Worm (Caenorhabditis elegans) whole organism, L2 larva: ENCODE data around the gene F01D4.8.

Experiments
- C34F6.9 ChIP-seq: fragments of 150-350 bp; optimal IDR thresholded peaks from 2 replicates; lab custom pipeline; 2014; ENCODE audit warnings: missing biosample characterization, missing genetic modification characterization
- F13H6.1 ChIP-seq: sonication (generic microtip); optimal IDR thresholded peaks from 2 replicates; lab custom pipeline; 2016; ENCODE audit warnings: missing genetic modification characterization, missing compliant biosample characterization
- R02D3.7 ChIP-seq: fragments of 150-350 bp; optimal IDR thresholded peaks from 2 replicates; lab custom pipeline; 2014; ENCODE audit warnings: missing biosample characterization, missing genetic modification characterization
- Y55F3AM.14 ChIP-seq: fragments of 200-800 bp; sonication (Bioruptor generic); optimal IDR thresholded peaks from 2 replicates; lab custom pipeline; 2018; ENCODE audit warnings: mild to moderate bottlenecking, missing genetic modification characterization, missing compliant biosample characterization
- ZK546.5 ChIP-seq: sonication (generic microtip); optimal IDR thresholded peaks from 2 replicates; lab custom pipeline; 2017; ENCODE audit warnings: missing biosample characterization, missing genetic modification characterization
- alr-1 ChIP-seq: fragments of 150-350 bp; optimal IDR thresholded peaks from 2 replicates; lab custom pipeline; 2014; ENCODE audit warnings: missing biosample characterization, missing genetic modification characterization
- aly-2 ChIP-seq: fragments of 150-350 bp; optimal IDR thresholded peaks from 2 replicates; lab custom pipeline; 2014; ENCODE audit warnings: missing biosample characterization, missing genetic modification characterization
- ama-1 ChIP-seq: fragments of 150-350 bp; optimal IDR thresholded peaks from 2 replicates; lab custom pipeline; 2018; ENCODE audit warnings: inconsistent platforms
- blmp-1 ChIP-seq: sonication (generic microtip); optimal IDR thresholded peaks from 2 replicates; lab custom pipeline; 2017; ENCODE audit warnings: missing genetic modification characterization, mild to moderate bottlenecking, missing compliant biosample characterization, antibody characterized with exemption, moderate library complexity; ENCODE audit not compliant: insufficient read depth
- ceh-16 ChIP-seq: fragments of 150-350 bp; optimal IDR thresholded peaks from 2 replicates; lab custom pipeline; 2014; ENCODE audit warnings: missing biosample characterization, missing genetic modification characterization
- ceh-82 ChIP-seq: fragments of 150-350 bp; optimal IDR thresholded peaks from 2 replicates; lab custom pipeline; 2014; ENCODE audit warnings: missing biosample characterization, missing genetic modification characterization
- crh-2 ChIP-seq: sonication (generic microtip); optimal IDR thresholded peaks from 2 replicates; lab custom pipeline; 2017; ENCODE audit warnings: missing biosample characterization, missing genetic modification characterization
- dmd-4 ChIP-seq: sonication (generic microtip); optimal IDR thresholded peaks from 2 replicates; lab custom pipeline; 2017; ENCODE audit warnings: missing biosample characterization, missing genetic modification characterization
- egl-27 ChIP-seq: sonication (generic microtip); optimal IDR thresholded peaks from 3 replicates; lab custom pipeline; 2017; ENCODE audit warnings: missing biosample characterization, missing genetic modification reagents, missing genetic modification characterization
- elt-1 ChIP-seq: fragments of 150-350 bp; optimal IDR thresholded peaks from 2 replicates; lab custom pipeline; 2014; ENCODE audit warnings: missing biosample characterization, missing genetic modification characterization
- elt-3 ChIP-seq: sonication (generic microtip); optimal IDR thresholded peaks from 2 replicates; lab custom pipeline; 2017; ENCODE audit warnings: missing biosample characterization, missing genetic modification characterization
- fos-1 ChIP-seq: fragments of 150-350 bp; optimal IDR thresholded peaks from 2 replicates; lab custom pipeline; 2014; ENCODE audit warnings: missing biosample characterization, missing genetic modification characterization
- gmeb-1 ChIP-seq: fragments of 150-350 bp; optimal IDR thresholded peaks from 2 replicates; lab custom pipeline; 2014; ENCODE audit warnings: missing biosample characterization, missing genetic modification characterization
- lin-11 ChIP-seq: fragments of 150-350 bp; sonication (generic microtip); optimal IDR thresholded peaks from 2 replicates; lab custom pipeline; 2014; ENCODE audit warnings: missing biosample characterization, missing genetic modification characterization, inconsistent platforms, mixed read lengths
- lin-13 ChIP-seq: fragments of 150-350 bp; optimal IDR thresholded peaks from 2 replicates; lab custom pipeline; 2014; ENCODE audit warnings: missing biosample characterization, missing genetic modification reagents, missing genetic modification characterization
- lin-39 ChIP-seq: fragments of 150-350 bp; optimal IDR thresholded peaks from 2 replicates; lab custom pipeline; 2014; ENCODE audit warnings: missing biosample characterization, missing genetic modification reagents, missing genetic modification characterization
- lsy-2 ChIP-seq, 2 experiments: fragments of 150-350 bp in 1 of 2; sonication (generic microtip) in 1 of 2; optimal IDR thresholded peaks; 2 replicates each; lab custom pipeline; 2014 to 2017; ENCODE audit warnings: missing biosample characterization in 2 of 2, missing genetic modification characterization in 2 of 2
- mab-5 ChIP-seq: fragments of 150-350 bp; optimal IDR thresholded peaks from 2 replicates; lab custom pipeline; 2014; ENCODE audit warnings: missing biosample characterization, missing genetic modification characterization
- mbf-1 ChIP-seq: sonication (generic microtip); optimal IDR thresholded peaks from 2 replicates; lab custom pipeline; 2017; ENCODE audit warnings: missing biosample characterization, missing genetic modification characterization
- mdl-1 ChIP-seq, 2 experiments: fragments of 150-350 bp in 1 of 2; sonication (generic microtip) in 1 of 2; optimal IDR thresholded peaks; 2 replicates each; lab custom pipeline; 2017; ENCODE audit warnings: missing biosample characterization in 2 of 2, missing genetic modification characterization in 2 of 2
- nhr-10 ChIP-seq: sonication (generic microtip); optimal IDR thresholded peaks from 2 replicates; lab custom pipeline; 2017; ENCODE audit warnings: missing biosample characterization, missing genetic modification characterization
- nhr-11 ChIP-seq: fragments of 150-350 bp; optimal IDR thresholded peaks from 2 replicates; lab custom pipeline; 2014; ENCODE audit warnings: missing biosample characterization, missing genetic modification characterization
- nhr-12 ChIP-seq: fragments of 150-350 bp; optimal IDR thresholded peaks from 2 replicates; lab custom pipeline; 2014; ENCODE audit warnings: missing biosample characterization, missing genetic modification characterization
- nhr-129 ChIP-seq: fragments of 150-350 bp; optimal IDR thresholded peaks from 2 replicates; lab custom pipeline; 2014; ENCODE audit warnings: missing biosample characterization, missing genetic modification characterization
- nhr-21 ChIP-seq: fragments of 150-350 bp; optimal IDR thresholded peaks from 2 replicates; lab custom pipeline; 2014; ENCODE audit warnings: missing biosample characterization, missing genetic modification characterization
- nhr-23 ChIP-seq: fragments of 150-350 bp; optimal IDR thresholded peaks from 2 replicates; lab custom pipeline; 2014; ENCODE audit warnings: missing biosample characterization, missing genetic modification reagents, missing genetic modification characterization
- nhr-237 ChIP-seq: fragments of 150-350 bp; optimal IDR thresholded peaks from 2 replicates; lab custom pipeline; 2014; ENCODE audit warnings: missing biosample characterization, missing genetic modification characterization
- nhr-25 ChIP-seq: fragments of 150-350 bp; sonication (generic microtip); optimal IDR thresholded peaks from 3 replicates; lab custom pipeline; 2014; ENCODE audit warnings: missing biosample characterization, missing genetic modification characterization
- nhr-6 ChIP-seq: fragments of 150-350 bp; optimal IDR thresholded peaks from 2 replicates; lab custom pipeline; 2014; ENCODE audit warnings: missing biosample characterization, missing genetic modification characterization
- nhr-77 ChIP-seq: fragments of 150-350 bp; optimal IDR thresholded peaks from 2 replicates; lab custom pipeline; 2014; ENCODE audit warnings: missing biosample characterization, missing genetic modification characterization
- peb-1 ChIP-seq: fragments of 150-350 bp; optimal IDR thresholded peaks from 2 replicates; lab custom pipeline; 2014; ENCODE audit warnings: missing biosample characterization, missing genetic modification characterization
- sem-4 ChIP-seq: fragments of 150-350 bp; optimal IDR thresholded peaks from 2 replicates; lab custom pipeline; 2014; ENCODE audit warnings: missing biosample characterization, missing genetic modification reagents, missing genetic modification characterization
- skn-1 ChIP-seq: sonication (generic microtip); optimal IDR thresholded peaks from 2 replicates; lab custom pipeline; 2017; ENCODE audit warnings: missing biosample characterization, missing genetic modification characterization
- sma-3 ChIP-seq: sonication (generic microtip); optimal IDR thresholded peaks from 2 replicates; lab custom pipeline; 2016; ENCODE audit warnings: missing genetic modification reagents, missing genetic modification characterization, missing compliant biosample characterization
- sma-9 ChIP-seq, 2 experiments: fragments of 150-350 bp in 1 of 2; sonication (generic microtip) in 1 of 2; optimal IDR thresholded peaks; 2 replicates each; lab custom pipeline; 2014 to 2016; ENCODE audit warnings: missing genetic modification characterization in 2 of 2, mild to moderate bottlenecking in 1 of 2, missing biosample characterization in 1 of 2, missing compliant biosample characterization in 1 of 2, missing genetic modification reagents in 1 of 2, moderate library complexity in 1 of 2
- snpc-4 ChIP-seq: fragments of 150-350 bp; optimal IDR thresholded peaks from 2 replicates; lab custom pipeline; 2014; ENCODE audit warnings: missing biosample characterization, missing genetic modification characterization
- unc-39 ChIP-seq: fragments of 150-350 bp; optimal IDR thresholded peaks from 2 replicates; lab custom pipeline; 2014; ENCODE audit warnings: missing biosample characterization, missing genetic modification characterization
- unc-55 ChIP-seq: fragments of 150-350 bp; sonication (generic microtip); optimal IDR thresholded peaks from 3 replicates; lab custom pipeline; 2014; ENCODE audit warnings: missing biosample characterization, missing genetic modification reagents, missing genetic modification characterization
- unc-62 ChIP-seq: fragments of 150-350 bp; optimal IDR thresholded peaks from 2 replicates; lab custom pipeline; 2014; ENCODE audit warnings: missing biosample characterization, missing genetic modification reagents, missing genetic modification characterization
- zag-1 ChIP-seq: fragments of 150-350 bp; optimal IDR thresholded peaks from 2 replicates; lab custom pipeline; 2014; ENCODE audit warnings: missing biosample characterization, missing genetic modification characterization
- ztf-1 ChIP-seq: fragments of 200-800 bp; sonication (Bioruptor generic); conservative IDR thresholded peaks from 2 replicates; pipeline ENCODE4 v1.3.6; 2022; ENCODE audit warnings: missing genetic modification characterization, missing compliant biosample characterization
- ztf-11 ChIP-seq: sonication (generic microtip); optimal IDR thresholded peaks from 2 replicates; lab custom pipeline; 2017; ENCODE audit warnings: missing biosample characterization, missing genetic modification characterization
- ztf-4 ChIP-seq: fragments of 150-350 bp; optimal IDR thresholded peaks from 2 replicates; lab custom pipeline; 2014; ENCODE audit warnings: missing biosample characterization, missing genetic modification characterization

Gene F01D4.8

DNA sequence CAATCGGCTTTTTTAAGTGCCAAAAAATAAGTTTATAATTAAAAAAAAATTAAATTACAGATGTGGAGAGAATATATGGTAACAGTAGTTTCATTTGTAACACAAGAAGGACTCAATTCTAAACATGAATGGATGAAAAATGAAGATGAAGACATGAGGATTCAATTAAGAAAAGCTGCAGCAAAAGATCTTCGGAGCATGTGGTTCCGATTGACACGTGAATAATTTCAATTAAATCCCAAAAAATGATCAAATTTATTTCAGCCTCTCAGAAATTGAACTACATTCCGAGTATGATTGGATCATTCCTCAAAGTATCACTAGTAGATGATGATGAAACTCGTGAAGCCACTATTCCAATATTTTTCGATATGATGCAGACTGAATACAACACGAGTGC, 36.5 kb upstream of the F01D4.8 start:
- TF ChIP-seq sma-9 (GFP tag; optimal IDR thresholded peaks at IDR 0.05; lab: Kevin White, UChicago): no peak
- no peak for TF ChIP-seq sma-9 (tag; optimal IDR thresholded peaks at IDR 0.05; lab: Kevin White, UChicago)
- no peak for TF ChIP-seq egl-27 (tag; lab: Kevin White, UChicago)
- no peak for TF ChIP-seq F13H6.1 (tag; lab: Kevin White, UChicago)
- no peak for TF ChIP-seq gmeb-1 (tag; lab: Kevin White, UChicago)
- no peak for TF ChIP-seq lin-13 (GFP tag; lab: Kevin White, UChicago)
- no peak for TF ChIP-seq blmp-1 (tag; lab: Kevin White, UChicago)
- no peak for TF ChIP-seq nhr-77 (tag; lab: Kevin White, UChicago)
- no peak for TF ChIP-seq lin-39 (tag; lab: Kevin White, UChicago)
- TF ChIP-seq nhr-21 (tag; lab: Kevin White, UChicago): no peak
- TF ChIP-seq R02D3.7: no peak
- TF ChIP-seq mab-5 (tag; lab: Kevin White, UChicago): no peak
- TF ChIP-seq nhr-129: no peak
- no peak for TF ChIP-seq alr-1 (tag; lab: Kevin White, UChicago)

DNA sequence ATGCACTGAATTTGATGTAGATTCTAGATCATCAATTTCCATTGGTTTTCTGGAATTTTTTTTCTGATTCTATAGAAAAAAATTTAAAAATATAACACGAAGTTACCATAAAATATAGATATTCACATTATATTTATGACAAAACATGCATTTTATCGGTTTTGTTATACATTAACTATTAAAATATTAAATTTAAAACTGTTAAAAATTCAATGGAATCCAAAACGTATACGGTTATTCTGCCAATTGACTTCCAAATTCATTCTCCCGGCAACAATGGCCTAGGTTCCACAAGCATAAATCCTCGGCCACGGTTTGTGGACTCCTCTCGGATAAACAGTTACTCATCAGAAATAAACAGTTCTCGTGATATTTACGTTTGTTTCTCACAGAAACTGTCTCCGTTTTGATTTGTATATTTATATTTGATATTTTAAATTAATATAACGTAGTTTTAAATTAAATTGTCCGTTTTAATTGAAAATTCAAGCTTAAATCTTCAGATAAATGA, 30.8 kb upstream of the F01D4.8 start, which contains the start of the genes F01D4.5 and ced-5:
Gene F01D4.5 (minus strand): TSS at position 51 of the 511 bp plus-strand sequence.
Gene ced-5 (plus strand): TSS at position 504 of the 511 bp plus-strand sequence.
- TF ChIP-seq mdl-1 (tag; optimal IDR thresholded peaks at IDR 0.05; lab: Kevin White, UChicago): no peak
- TF ChIP-seq gmeb-1 (tag; lab: Kevin White, UChicago): peak; percentile 84
- TF ChIP-seq blmp-1 (tag; lab: Kevin White, UChicago): peak; percentile 7
- TF ChIP-seq lsy-2 (tag; optimal IDR thresholded peaks at IDR 0.05; lab: Kevin White, UChicago): peak; percentile 67 to 87
- no peak for TF ChIP-seq mbf-1 (tag; lab: Kevin White, UChicago)
- peak; percentile 26 for TF ChIP-seq lin-11 (tag; lab: Kevin White, UChicago)
- no peak for TF ChIP-seq zag-1 (tag; lab: Kevin White, UChicago)
- peak; percentile 10 for TF ChIP-seq ztf-4 (tag; lab: Kevin White, UChicago)
- peak; percentile 10 for TF ChIP-seq snpc-4
- no peak for TF ChIP-seq unc-62
- no peak for TF ChIP-seq unc-39 (tag; lab: Kevin White, UChicago)
- TF ChIP-seq mab-5 (tag; lab: Kevin White, UChicago): no peak
- peak; percentile 72 for TF ChIP-seq unc-55 (GFP tag; lab: Kevin White, UChicago)
- peak; percentile 57 for TF ChIP-seq egl-27 (tag; lab: Kevin White, UChicago)
- TF ChIP-seq nhr-237 (tag; lab: Kevin White, UChicago): no peak
- TF ChIP-seq lin-39 (tag; lab: Kevin White, UChicago): no peak
- no peak for TF ChIP-seq nhr-10 (tag; lab: Kevin White, UChicago)
- TF ChIP-seq nhr-21 (tag; lab: Kevin White, UChicago): peak; percentile 59
- TF ChIP-seq nhr-23: no peak
- peak; percentile 71 for TF ChIP-seq sem-4 (tag; lab: Kevin White, UChicago)
- TF ChIP-seq nhr-6 (tag; lab: Kevin White, UChicago): peak; percentile 63
- no peak for TF ChIP-seq R02D3.7
- peak; percentile 35 for TF ChIP-seq ceh-16 (tag; lab: Kevin White, UChicago)
- peak; percentile 92 for TF ChIP-seq fos-1 (tag; lab: Kevin White, UChicago)
- no peak for TF ChIP-seq nhr-25
- peak; percentile 84 for TF ChIP-seq F13H6.1 (tag; lab: Kevin White, UChicago)
- TF ChIP-seq ztf-11: no peak
- no peak for TF ChIP-seq dmd-4 (tag; lab: Kevin White, UChicago)
- no peak for TF ChIP-seq elt-1
- TF ChIP-seq C34F6.9 (tag; lab: Kevin White, UChicago): peak; percentile 85
- TF ChIP-seq elt-3: no peak
- TF ChIP-seq ZK546.5: no peak
- TF ChIP-seq skn-1: no peak
- no peak for TF ChIP-seq Y55F3AM.14
- no peak for TF ChIP-seq ceh-82 (tag; lab: Kevin White, UChicago)
- no peak for TF ChIP-seq nhr-77 (tag; lab: Kevin White, UChicago)
- TF ChIP-seq peb-1 (tag; lab: Kevin White, UChicago): no peak
- peak; percentile 62 for TF ChIP-seq lin-13 (GFP tag; lab: Kevin White, UChicago)
- TF ChIP-seq nhr-11 (tag; lab: Kevin White, UChicago): no peak
- TF ChIP-seq sma-3 (GFP tag; lab: Kevin White, UChicago): peak; percentile 89
- no peak for TF ChIP-seq ama-1
- TF ChIP-seq nhr-12 (tag; lab: Kevin White, UChicago): no peak
- no peak for TF ChIP-seq aly-2 (tag; lab: Kevin White, UChicago)
- peak; percentile 46 for TF ChIP-seq nhr-129
- peak; percentile 94 for TF ChIP-seq sma-9 (GFP tag; optimal IDR thresholded peaks at IDR 0.05; lab: Kevin White, UChicago)
- no peak for TF ChIP-seq sma-9 (tag; optimal IDR thresholded peaks at IDR 0.05; lab: Kevin White, UChicago)
- TF ChIP-seq alr-1 (tag; lab: Kevin White, UChicago): no peak
- TF ChIP-seq crh-2 (tag; lab: Kevin White, UChicago): peak; percentile 64
- no peak for TF ChIP-seq ztf-1
